Fruit fly (Drosophila melanogaster) whole organism, embryonic: ENCODE data around the gene Ppm1.

ENCODE experiments used
- Bdp1 ChIP-seq: fragments of 200-800 bp; sonication (Bioruptor generic); optimal IDR thresholded peaks from 3 replicates; lab custom pipeline; 2016; ENCODE audit warnings: missing biosample characterization, missing genetic modification characterization
- Bteb2 ChIP-seq: fragments of 200-800 bp; sonication (Bioruptor generic); optimal IDR thresholded peaks from 2 replicates; lab custom pipeline; 2016; ENCODE audit warnings: missing biosample characterization, missing genetic modification characterization
- CG10267 ChIP-seq: fragments of 200-800 bp; sonication (Bioruptor generic); optimal IDR thresholded peaks from 2 replicates; lab custom pipeline; 2018; ENCODE audit warnings: missing biosample characterization, mild to moderate bottlenecking, missing genetic modification characterization, moderate library complexity
- CG11456 ChIP-seq: fragments of 200-800 bp; sonication (Bioruptor generic); IDR thresholded peaks from 3 replicates; pipeline ENCODE4 v1.3.6; 2022; ENCODE audit warnings: missing biosample characterization, missing genetic modification characterization
- CG12219 ChIP-seq: fragments of 200-800 bp; sonication (Bioruptor generic); optimal IDR thresholded peaks from 3 replicates; lab custom pipeline; 2018; ENCODE audit warnings: missing biosample characterization, mild to moderate bottlenecking, missing genetic modification characterization
- CG1233 ChIP-seq: fragments of 200-800 bp; sonication (Bioruptor generic); optimal IDR thresholded peaks from 4 replicates; lab custom pipeline; 2018; ENCODE audit warnings: missing biosample characterization, mild to moderate bottlenecking, missing genetic modification characterization
- CG13123 ChIP-seq: fragments of 200-800 bp; sonication (Bioruptor generic); optimal IDR thresholded peaks from 2 replicates; lab custom pipeline; 2016; ENCODE audit warnings: missing biosample characterization, missing genetic modification characterization
- CG1529 ChIP-seq: fragments of 200-800 bp; sonication (Bioruptor generic); optimal IDR thresholded peaks from 3 replicates; lab custom pipeline; 2018; ENCODE audit warnings: missing biosample characterization, missing genetic modification characterization
- CG16813 ChIP-seq: fragments of 200-800 bp; sonication (Bioruptor generic); IDR thresholded peaks from 3 replicates; pipeline ENCODE4 v1.3.6; 2022; ENCODE audit warnings: missing biosample characterization, missing genetic modification characterization; ENCODE audit not compliant: partially characterized antibody
- CG2202 ChIP-seq: fragments of 200-800 bp; sonication (Bioruptor generic); optimal IDR thresholded peaks from 2 replicates; lab custom pipeline; 2018; ENCODE audit warnings: missing biosample characterization, mild to moderate bottlenecking, missing genetic modification characterization
- CG30403 ChIP-seq: fragments of 200-800 bp; sonication (Bioruptor generic); optimal IDR thresholded peaks from 3 replicates; lab custom pipeline; 2016; ENCODE audit warnings: missing biosample characterization, missing genetic modification characterization
- CG4328 ChIP-seq: fragments of 200-800 bp; sonication (Bioruptor generic); optimal IDR thresholded peaks from 3 replicates; lab custom pipeline; 2017; ENCODE audit warnings: missing biosample characterization, missing genetic modification reagents, missing genetic modification characterization
- CG4360 ChIP-seq: fragments of 200-800 bp; sonication (Bioruptor generic); IDR thresholded peaks from 2 replicates; pipeline ENCODE4 v1.3.6; 2022; ENCODE audit warnings: missing biosample characterization, missing genetic modification characterization
- CG6689 ChIP-seq: fragments of 200-800 bp; sonication (Bioruptor generic); IDR thresholded peaks from 2 replicates; pipeline ENCODE4 v1.3.6; 2022; ENCODE audit warnings: missing biosample characterization, missing genetic modification characterization
- CG6854 ChIP-seq: fragments of 200-800 bp; sonication (Bioruptor generic); optimal IDR thresholded peaks from 3 replicates; lab custom pipeline; 2017; ENCODE audit warnings: missing biosample characterization, mild to moderate bottlenecking, missing genetic modification characterization
- CG7987 ChIP-seq: fragments of 200-800 bp; sonication (Bioruptor generic); optimal IDR thresholded peaks from 2 replicates; lab custom pipeline; 2018; ENCODE audit warnings: missing biosample characterization, mild to moderate bottlenecking, missing genetic modification characterization, moderate library complexity
- CG9797 ChIP-seq: fragments of 200-800 bp; sonication (Bioruptor generic); optimal IDR thresholded peaks from 3 replicates; lab custom pipeline; 2018; ENCODE audit warnings: missing biosample characterization, mild to moderate bottlenecking, missing genetic modification characterization
- Camta ChIP-seq: fragments of 200-800 bp; sonication (Bioruptor generic); optimal IDR thresholded peaks from 2 replicates; lab custom pipeline; 2016; ENCODE audit warnings: missing biosample characterization, missing genetic modification characterization
- Dref ChIP-seq: fragments of 200-800 bp; sonication (Bioruptor generic); IDR thresholded peaks from 2 replicates; pipeline ENCODE4 v1.3.6; 2022; ENCODE audit warnings: missing biosample characterization, missing genetic modification characterization
- Eip74EF ChIP-seq, 2 experiments: fragments of 200-800 bp in 1 of 2; fragments of >200 bp in 1 of 2; sonication (Bioruptor generic) in 1 of 2; optimal IDR thresholded peaks; 2 replicates each; lab custom pipeline; 2017 to 2019; ENCODE audit warnings: missing biosample characterization in 2 of 2, missing genetic modification characterization in 2 of 2, mild to moderate bottlenecking in 1 of 2, moderate library complexity in 1 of 2
- HLH3B ChIP-seq: fragments of 200-800 bp; sonication (Bioruptor generic); IDR thresholded peaks from 2 replicates; pipeline ENCODE4 v1.3.6; 2022; ENCODE audit warnings: missing biosample characterization, missing genetic modification characterization
- Lhr ChIP-seq: fragments of 200-800 bp; sonication (Bioruptor generic); optimal IDR thresholded peaks from 3 replicates; lab custom pipeline; 2017; ENCODE audit warnings: mild to moderate bottlenecking, missing biosample characterization, missing genetic modification reagents, missing genetic modification characterization
- Mrtf ChIP-seq: fragments of 200-800 bp; sonication (Bioruptor generic); IDR thresholded peaks from 3 replicates; pipeline ENCODE4 v1.3.6; 2022; ENCODE audit warnings: missing biosample characterization, missing genetic modification characterization
- Myb ChIP-seq: fragments of 200-800 bp; sonication (Bioruptor generic); optimal IDR thresholded peaks from 2 replicates; lab custom pipeline; 2016; ENCODE audit warnings: missing biosample characterization, missing genetic modification characterization
- Ptx1 ChIP-seq: fragments of 200-800 bp; sonication (Bioruptor generic); IDR thresholded peaks from 2 replicates; pipeline ENCODE4 v1.3.6; 2022; ENCODE audit warnings: missing biosample characterization, missing genetic modification characterization
- Ravus ChIP-seq: fragments of 200-800 bp; sonication (Bioruptor generic); IDR thresholded peaks from 2 replicates; pipeline ENCODE4 v1.3.6; 2022; ENCODE audit warnings: missing biosample characterization, missing genetic modification characterization
- Sry-δ ChIP-seq: fragments of 200-800 bp; sonication (Bioruptor generic); optimal IDR thresholded peaks from 2 replicates; lab custom pipeline; 2016; ENCODE audit warnings: missing biosample characterization, missing genetic modification characterization
- Trl ChIP-seq, 3 experiments: fragments of >200 bp in 2 of 3; fragments of 200-800 bp in 1 of 3; sonication (Bioruptor generic) in 1 of 3; optimal IDR thresholded peaks; 2 replicates in 1 of 3; 3 replicates in 2 of 3; lab custom pipeline; 2016 to 2017; ENCODE audit warnings: missing biosample characterization in 1 of 3, missing genetic modification characterization in 1 of 3
- ase ChIP-seq: fragments of 200-800 bp; sonication (Bioruptor generic); IDR thresholded peaks from 3 replicates; pipeline ENCODE4 v1.3.6; 2022; ENCODE audit warnings: missing biosample characterization, missing genetic modification characterization
- bbx ChIP-seq: fragments of 200-800 bp; sonication (Bioruptor generic); IDR thresholded peaks from 2 replicates; pipeline ENCODE4 v1.3.6; 2022; ENCODE audit warnings: missing biosample characterization, missing genetic modification characterization; ENCODE audit not compliant: partially characterized antibody
- bcd ChIP-seq: fragments of 200-800 bp; sonication (Bioruptor generic); optimal IDR thresholded peaks from 2 replicates; lab custom pipeline; 2017; ENCODE audit warnings: missing biosample characterization, mild to moderate bottlenecking, missing genetic modification characterization
- btn ChIP-seq: fragments of 200-800 bp; sonication (Bioruptor generic); optimal IDR thresholded peaks from 2 replicates; lab custom pipeline; 2016; ENCODE audit warnings: missing biosample characterization, missing genetic modification characterization
- caup ChIP-seq: fragments of 200-800 bp; sonication (Bioruptor generic); optimal IDR thresholded peaks from 3 replicates; lab custom pipeline; 2017; ENCODE audit warnings: missing biosample characterization, mild to moderate bottlenecking, missing genetic modification characterization, moderate library complexity; ENCODE audit not compliant: severe bottlenecking
- cg ChIP-seq: fragments of 200-800 bp; sonication (Bioruptor generic); optimal IDR thresholded peaks from 3 replicates; lab custom pipeline; 2019; ENCODE audit warnings: missing biosample characterization, mild to moderate bottlenecking, missing genetic modification characterization, moderate library complexity
- dm ChIP-seq: fragments of 200-800 bp; sonication (Bioruptor generic); optimal IDR thresholded peaks from 3 replicates; lab custom pipeline; 2016; ENCODE audit warnings: missing biosample characterization, missing genetic modification characterization
- fu2 ChIP-seq: fragments of 200-800 bp; sonication (Bioruptor generic); optimal IDR thresholded peaks from 2 replicates; lab custom pipeline; 2016; ENCODE audit warnings: missing biosample characterization, missing genetic modification characterization
- gcm ChIP-seq: fragments of 200-800 bp; sonication (Bioruptor generic); optimal IDR thresholded peaks from 2 replicates; lab custom pipeline; 2019; ENCODE audit warnings: missing biosample characterization, mild to moderate bottlenecking, missing genetic modification characterization, moderate library complexity
- ind ChIP-seq: fragments of 200-800 bp; sonication (Bioruptor generic); optimal IDR thresholded peaks from 3 replicates; lab custom pipeline; 2016; ENCODE audit warnings: missing biosample characterization, missing genetic modification characterization
- inv ChIP-seq: fragments of 200-800 bp; sonication (Bioruptor generic); IDR thresholded peaks from 2 replicates; pipeline ENCODE4 v1.3.6; 2022; ENCODE audit warnings: missing biosample characterization, missing genetic modification characterization; ENCODE audit not compliant: partially characterized antibody
- klu ChIP-seq: fragments of 200-800 bp; sonication (Bioruptor generic); IDR thresholded peaks from 2 replicates; pipeline ENCODE4 v1.3.6; 2022; ENCODE audit warnings: missing biosample characterization, missing genetic modification characterization
- kni ChIP-seq: fragments of 200-800 bp; sonication (Bioruptor generic); optimal IDR thresholded peaks from 3 replicates; lab custom pipeline; 2017; ENCODE audit warnings: mild to moderate bottlenecking, missing biosample characterization, missing genetic modification reagents, missing genetic modification characterization
- lbe ChIP-seq: fragments of 200-800 bp; sonication (Bioruptor generic); optimal IDR thresholded peaks from 2 replicates; lab custom pipeline; 2016; ENCODE audit warnings: missing biosample characterization, mild to moderate bottlenecking, missing genetic modification characterization
- mld ChIP-seq: fragments of 200-800 bp; sonication (Bioruptor generic); IDR thresholded peaks from 3 replicates; pipeline ENCODE4 v1.3.6; 2022; ENCODE audit warnings: missing biosample characterization, missing genetic modification characterization; ENCODE audit not compliant: partially characterized antibody
- onecut ChIP-seq: fragments of 200-800 bp; sonication (Bioruptor generic); IDR thresholded peaks from 2 replicates; pipeline ENCODE4 v1.3.6; 2022; ENCODE audit warnings: missing biosample characterization, missing genetic modification characterization
- prd ChIP-seq, 3 experiments: fragments of >200 bp in 2 of 3; fragments of 200-800 bp in 1 of 3; sonication (Bioruptor generic) in 1 of 3; optimal IDR thresholded peaks in 2 of 3; IDR thresholded peaks in 1 of 3; 2 replicates in 2 of 3; 3 replicates in 1 of 3; pipeline versions ENCODE4 v1.3.6 to Lab custom; 2017 to 2022; ENCODE audit warnings: missing biosample characterization in 1 of 3, missing genetic modification characterization in 1 of 3
- run ChIP-seq: fragments of 200-800 bp; sonication (Bioruptor generic); optimal IDR thresholded peaks from 3 replicates; lab custom pipeline; 2018; ENCODE audit warnings: missing biosample characterization, mild to moderate bottlenecking, missing genetic modification characterization
- sd ChIP-seq: fragments of 200-800 bp; sonication (Bioruptor generic); optimal IDR thresholded peaks from 3 replicates; lab custom pipeline; 2018; ENCODE audit warnings: missing biosample characterization, mild to moderate bottlenecking, missing genetic modification characterization, moderate library complexity
- sens ChIP-seq: fragments of 200-800 bp; sonication (Bioruptor generic); peaks from one replicate; lab custom pipeline; 2016; ENCODE audit warnings: missing biosample characterization, missing genetic modification characterization
- toy ChIP-seq: fragments of 200-800 bp; sonication (Bioruptor generic); IDR thresholded peaks from 2 replicates; pipeline ENCODE4 v1.3.6; 2022; ENCODE audit warnings: missing biosample characterization, missing genetic modification characterization

The Ppm1 gene

DNA sequence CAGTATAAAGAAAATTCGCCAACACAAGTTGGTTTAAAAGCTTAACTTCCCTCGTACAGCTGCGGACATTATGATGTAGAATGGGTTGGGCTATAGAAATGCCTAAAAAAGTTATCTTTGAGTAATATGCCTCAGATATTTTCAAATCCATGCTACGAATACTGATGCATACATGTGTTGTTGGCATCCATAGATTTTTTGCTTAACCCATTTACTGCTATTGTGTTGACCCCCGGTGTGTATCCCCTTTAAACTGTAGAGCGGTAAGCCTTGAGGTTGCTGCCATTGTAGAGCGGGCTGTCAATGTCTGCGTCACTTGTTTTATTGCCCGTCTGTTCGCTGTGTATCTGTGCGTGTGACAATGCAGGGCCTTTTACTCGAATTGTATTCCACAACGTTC lies 28.2 kb upstream of the Ppm1 start (continued):
- TF ChIP-seq caup (GFP tag; lab: Kevin White, UChicago) (peak; percentile 80), cg (GFP tag; lab: Kevin White, UChicago) (peak; percentile 31), CG10267 (peak; percentile 46), inv (GFP tag; lab: Robert Waterston, UW) (no peak), Eip74EF (GFP tag; optimal IDR thresholded peaks at IDR 0.05; lab: Kevin White, UChicago) (peak in 1 of 2 experiments; percentile 39), CG16813 (GFP tag; lab: Robert Waterston, UW) (no peak), klu (GFP tag; lab: Robert Waterston, UW) (0 out of 2 replicates have a peak, but pooled peaks have one; percentile 25), kni (GFP tag; lab: Kevin White, UChicago) (no peak), onecut (GFP tag; lab: Robert Waterston, UW) (peak; percentile 69), CG4328 (GFP tag; lab: Kevin White, UChicago) (peak; percentile 2), Camta (GFP tag; lab: Kevin White, UChicago) (peak; percentile 60), CG12219 (GFP tag; lab: Kevin White, UChicago) (peak; percentile 78), gcm (GFP tag; lab: Kevin White, UChicago) (peak; percentile 50), CG1529 (GFP tag; lab: Kevin White, UChicago) (no peak), CG1233 (peak; percentile 73), CG2202 (tag; lab: Kevin White, UChicago) (no peak), Dref (GFP tag; lab: Robert Waterston, UW) (no peak), Ptx1 (GFP tag; lab: Robert Waterston, UW) (peak; percentile 82), HLH3B (GFP tag; lab: Robert Waterston, UW) (peak; percentile 82), ase (GFP tag; lab: Robert Waterston, UW) (peak; percentile 63; the same call in 2 of the 3 replicates), mld (GFP tag; lab: Robert Waterston, UW) (no peak), bcd (GFP tag; lab: Kevin White, UChicago) (peak; percentile 72), Bdp1 (GFP tag; lab: Kevin White, UChicago) (peak; percentile 34), sens (GFP tag; lab: Kevin White, UChicago) (peak; percentile 66), Lhr (no peak), Trl (optimal IDR thresholded peaks at IDR 0.05; lab: Kevin White, UChicago) (no peak), Trl (GFP tag; optimal IDR thresholded peaks at IDR 0.05; lab: Kevin White, UChicago) (peak; percentile 60), toy (GFP tag; lab: Robert Waterston, UW) (no peak), lbe (GFP tag; lab: Kevin White, UChicago) (peak; percentile 88), prd (optimal IDR thresholded peaks at IDR 0.05; lab: Kevin White, UChicago) (no peak), prd (GFP tag; IDR thresholded peaks at IDR 0.05; lab: Robert Waterston, UW) (peak; percentile 81), CG30403 (GFP tag; lab: Kevin White, UChicago) (peak; percentile 70), CG7987 (GFP tag; lab: Kevin White, UChicago) (peak; percentile 24), ind (GFP tag; lab: Kevin White, UChicago) (peak; percentile 81), CG6689 (GFP tag; lab: Robert Waterston, UW) (peak; percentile 75), Myb (peak; percentile 60), CG9797 (GFP tag; lab: Kevin White, UChicago) (no peak), Sry-δ (peak; percentile 28), CG4360 (GFP tag; lab: Robert Waterston, UW) (peak; percentile 50; the same call in 1 of the 2 replicates), btn (peak; percentile 39), CG11456 (GFP tag; lab: Robert Waterston, UW) (peak; percentile 76; the same call in 1 of the 3 replicates), CG6854 (GFP tag; lab: Kevin White, UChicago) (peak; percentile 52), Mrtf (GFP tag; lab: Robert Waterston, UW) (peak; percentile 59; the same call in 1 of the 3 replicates), sd (tag; lab: Kevin White, UChicago) (peak; percentile 39), bbx (no peak), fu2 (GFP tag; lab: Kevin White, UChicago) (peak; percentile 16), dm (GFP tag; lab: Kevin White, UChicago) (peak; percentile 39), Ravus (GFP tag; lab: Robert Waterston, UW) (peak; percentile 7; the same call in 1 of the 2 replicates), run (tag; lab: Kevin White, UChicago) (peak; percentile 21), Bteb2 (GFP tag; lab: Kevin White, UChicago) (peak; percentile 64), CG13123 (GFP tag; lab: Kevin White, UChicago) (peak; percentile 12)
